ENCODE assay signal across 2 fruit fly cellular contexts in genomic region chr2L:4995837-4996136, dm6.
TF ChIP-seq lines count a peak whose summit lies in the region.

No protein-coding gene starts in this region.

- TF ChIP-seq CTCF in whole organism, embryonic (GFP tag; optimal IDR thresholded peaks at IDR 0.05; lab: Kevin White, UChicago), result no peak

TF ChIP-seq in whole organism, embryonic, 481 proteins besides CTCF, POLR2A, EP300 and RAD21:
- TF ChIP-seq CG34376 (GFP tag; optimal IDR thresholded peaks at IDR 0.05; lab: Kevin White, UChicago), result peak; percentile 36
- peak; percentile 20 for TF ChIP-seq sd (tag; optimal IDR thresholded peaks at IDR 0.05; lab: Kevin White, UChicago)
- TF ChIP-seq stc (GFP tag; IDR thresholded peaks at IDR 0.05; lab: Robert Waterston, UW), result no peak
- TF ChIP-seq sens-2 (GFP tag; IDR thresholded peaks at IDR 0.05; lab: Robert Waterston, UW), result peak; percentile 55; the same call in 1 of the 2 replicates
- no peak for TF ChIP-seq GATAe (GFP tag; conservative IDR thresholded peaks at IDR 0.05; lab: Robert Waterston, UW)
- TF ChIP-seq exex (tag; optimal IDR thresholded peaks at IDR 0.05; lab: Kevin White, UChicago), result peak; percentile 98
- TF ChIP-seq Vsx1 (GFP tag; optimal IDR thresholded peaks at IDR 0.05; lab: Kevin White, UChicago), result peak; percentile 71
- peak in 1 of 2 experiments; percentile 27 for TF ChIP-seq tll (GFP tag; optimal IDR thresholded peaks at IDR 0.05; lab: Kevin White, UChicago)
- peak; percentile 2 for TF ChIP-seq HHEX (GFP tag; optimal IDR thresholded peaks at IDR 0.05; lab: Kevin White, UChicago)
- TF ChIP-seq cwo (GFP tag; optimal IDR thresholded peaks at IDR 0.05; lab: Kevin White, UChicago), result peak; percentile 27
- TF ChIP-seq PHDP (tag; optimal IDR thresholded peaks at IDR 0.05; lab: Kevin White, UChicago), result peak; percentile 4
- TF ChIP-seq Awh (GFP tag; IDR thresholded peaks at IDR 0.05; lab: Robert Waterston, UW), result no peak
- peak; percentile 92 for TF ChIP-seq zen (tag; optimal IDR thresholded peaks at IDR 0.05; lab: Kevin White, UChicago)
- peak; percentile 67 for TF ChIP-seq sug (tag; optimal IDR thresholded peaks at IDR 0.05; lab: Kevin White, UChicago)

TF ChIP-seq in whole organism, prepupa, 60 proteins besides CTCF, POLR2A, EP300 and RAD21:
- no peak for TF ChIP-seq Hr39 (GFP tag; optimal IDR thresholded peaks at IDR 0.05; lab: Kevin White, UChicago)
- peak; percentile 27 for TF ChIP-seq fkh (GFP tag; optimal IDR thresholded peaks at IDR 0.05; lab: Kevin White, UChicago)
TF ChIP-seq in whole organism, prepupa: peak in this region for 1.
